Fruit fly (Drosophila melanogaster): Measurements from ENCODE around the gene CG10516.

Gene CG10516

dm6 chr3L:15924811-15925437 is 43.1 kb upstream of the CG10516 start, which contains the start of gene sff (continued):
- TF ChIP-seq wek (GFP tag; optimal IDR thresholded peaks at IDR 0.05): peak; percentile 61
- TF ChIP-seq bab2 (GFP tag; optimal IDR thresholded peaks at IDR 0.05): peak; percentile 66
- TF ChIP-seq CG3065 (GFP tag; optimal IDR thresholded peaks at IDR 0.05): peak; percentile 60
- TF ChIP-seq scrt (GFP tag; optimal IDR thresholded peaks at IDR 0.05): peak; percentile 69
- TF ChIP-seq CG17328 (GFP tag; IDR thresholded peaks at IDR 0.05): peak; percentile 81
- no peak; the same call in 2 of the 3 replicates for TF ChIP-seq z (GFP tag; IDR thresholded peaks at IDR 0.05)
- TF ChIP-seq CG11456 (GFP tag; IDR thresholded peaks at IDR 0.05): peak; percentile 80
- TF ChIP-seq CG10959 (GFP tag; IDR thresholded peaks at IDR 0.05): peak; percentile 81
- TF ChIP-seq CG7987 (GFP tag; optimal IDR thresholded peaks at IDR 0.05): peak; percentile 77
- no peak for TF ChIP-seq prd (optimal IDR thresholded peaks at IDR 0.05)
- TF ChIP-seq prd (GFP tag; IDR thresholded peaks at IDR 0.05): peak; percentile 94
- TF ChIP-seq grau (tag; optimal IDR thresholded peaks at IDR 0.05): peak; percentile 88
- peak; percentile 89 for TF ChIP-seq CG4404 (GFP tag; IDR thresholded peaks at IDR 0.05)
- peak; percentile 47 for TF ChIP-seq CG3163 (GFP tag; optimal IDR thresholded peaks at IDR 0.05)
- TF ChIP-seq pho (GFP tag; optimal IDR thresholded peaks at IDR 0.05): peak; percentile 77
- TF ChIP-seq CG18599 (GFP tag; optimal IDR thresholded peaks at IDR 0.05): peak; percentile 92
- peak; percentile 91 for TF ChIP-seq az2 (GFP tag; optimal IDR thresholded peaks at IDR 0.05)
- peak; percentile 74 for TF ChIP-seq CG6765 (GFP tag; optimal IDR thresholded peaks at IDR 0.05)
- TF ChIP-seq CG16863 (GFP tag; optimal IDR thresholded peaks at IDR 0.05): peak; percentile 72
- TF ChIP-seq shn (GFP tag; optimal IDR thresholded peaks at IDR 0.05): peak; percentile 63
- TF ChIP-seq CG43689 (GFP tag; IDR thresholded peaks at IDR 0.05): no peak
- TF ChIP-seq CG11085 (GFP tag; IDR thresholded peaks at IDR 0.05): peak; percentile 81
- peak; percentile 94 for TF ChIP-seq CG2712 (tag; optimal IDR thresholded peaks at IDR 0.05)
- peak; percentile 92 for TF ChIP-seq lab (GFP tag; optimal IDR thresholded peaks at IDR 0.05)
- no peak for TF ChIP-seq ash1 (GFP tag; optimal IDR thresholded peaks at IDR 0.05)
- TF ChIP-seq CG13894 (tag; optimal IDR thresholded peaks at IDR 0.05): peak; percentile 70
- TF ChIP-seq Abd-B (GFP tag; optimal IDR thresholded peaks at IDR 0.05): peak; percentile 89
- TF ChIP-seq CG17359 (tag; optimal IDR thresholded peaks at IDR 0.05): peak; percentile 88
- no peak for TF ChIP-seq D (optimal IDR thresholded peaks at IDR 0.05)
- TF ChIP-seq D (GFP tag; optimal IDR thresholded peaks at IDR 0.05): peak; percentile 87
- TF ChIP-seq ara (GFP tag; IDR thresholded peaks at IDR 0.05): peak; percentile 87
- TF ChIP-seq tin (GFP tag; optimal IDR thresholded peaks at IDR 0.05): peak; percentile 90
- TF ChIP-seq gsb-n (tag; optimal IDR thresholded peaks at IDR 0.05): peak; percentile 73
- TF ChIP-seq psq (GFP tag; optimal IDR thresholded peaks at IDR 0.05): peak; percentile 67
- TF ChIP-seq Gsc (GFP tag; IDR thresholded peaks at IDR 0.05): peak; percentile 79
- TF ChIP-seq CG9727 (GFP tag; optimal IDR thresholded peaks at IDR 0.05): peak; percentile 90
- peak; percentile 32 for TF ChIP-seq pita (GFP tag; optimal IDR thresholded peaks at IDR 0.05)
- TF ChIP-seq CG10565 (GFP tag; optimal IDR thresholded peaks at IDR 0.05): no peak
- peak; percentile 70; the same call in 2 of the 3 replicates for TF ChIP-seq CG6175 (GFP tag; IDR thresholded peaks at IDR 0.05)
- peak in 1 of 2 experiments; percentile 75 for TF ChIP-seq tll (GFP tag; optimal IDR thresholded peaks at IDR 0.05)
- no peak; the same call in 1 of the 2 replicates for TF ChIP-seq amos (GFP tag; IDR thresholded peaks at IDR 0.05; ENCODE audit: partially characterized antibody)
- peak; percentile 6 for TF ChIP-seq vfl (GFP tag; optimal IDR thresholded peaks at IDR 0.05)
- peak; percentile 87 for TF ChIP-seq Rx (GFP tag; IDR thresholded peaks at IDR 0.05)
- TF ChIP-seq gcm (GFP tag; optimal IDR thresholded peaks at IDR 0.05): peak; percentile 71
- peak; percentile 87 for TF ChIP-seq Dbx (GFP tag; IDR thresholded peaks at IDR 0.05)
- peak; percentile 63 for TF ChIP-seq Bdp1 (GFP tag; optimal IDR thresholded peaks at IDR 0.05)
- TF ChIP-seq Atf3 (GFP tag; optimal IDR thresholded peaks at IDR 0.05): peak; percentile 67
- TF ChIP-seq salm (tag; optimal IDR thresholded peaks at IDR 0.05): peak; percentile 79
- peak; percentile 86 for TF ChIP-seq CG4328 (GFP tag; optimal IDR thresholded peaks at IDR 0.05)
- peak; percentile 85 for TF ChIP-seq Ptx1 (GFP tag; IDR thresholded peaks at IDR 0.05)

Data from whole organism, embryonic.